Fruit fly (Drosophila melanogaster): ENCODE measurements around the gene Cpr67B.
A peak's percentile ranks its signal among the peaks of the same experiment; 100 is the strongest.

dm6 chr3L:9424528-9424911 is 19.9 kb downstream of the Cpr67B start:
- no peak for TF ChIP-seq bab1 (GFP tag; optimal IDR thresholded peaks at IDR 0.05)
- TF ChIP-seq CG7101 (tag; optimal IDR thresholded peaks at IDR 0.05) = peak; percentile 10
- TF ChIP-seq tj (GFP tag; optimal IDR thresholded peaks at IDR 0.05) = no peak
- peak; percentile 32 for TF ChIP-seq CG11617 (GFP tag; optimal IDR thresholded peaks at IDR 0.05)

Measured in whole organism, adult.